Worm (Caenorhabditis elegans) whole organism, L4/young adult: Measurements from ENCODE around the gene T04A8.13.

Experiments
- W03F9.2 ChIP-seq: fragments of 150-350 bp; optimal IDR thresholded peaks from 2 replicates; lab custom pipeline; 2014; ENCODE audit warnings: missing biosample characterization, missing genetic modification characterization
- dao-5 ChIP-seq: sonication (generic microtip); optimal IDR thresholded peaks from 2 replicates; lab custom pipeline; 2016; ENCODE audit warnings: missing genotype, missing genetic modification characterization, moderate library complexity, missing compliant biosample characterization
- him-1 ChIP-seq: sonication (generic microtip); optimal IDR thresholded peaks from 2 replicates; lab custom pipeline; 2016; ENCODE audit warnings: missing genotype, missing genetic modification reagents, missing genetic modification characterization, missing compliant biosample characterization

Gene T04A8.13

ce11 chrIII:4706678-4707077 is at the start of gene T04A8.13:
T04A8.13 (plus strand) TSS chrIII:4706978.
- TF ChIP-seq dao-5 = no peak
- no peak for TF ChIP-seq W03F9.2 (tag; lab: Kevin White, UChicago)
- no peak for TF ChIP-seq him-1 (tag; lab: Kevin White, UChicago)

ce11 chrIII:4657386-4657785 is 49.4 kb upstream of the T04A8.13 start:
- TF ChIP-seq him-1 (tag; lab: Kevin White, UChicago) (no peak), dao-5 (no peak), W03F9.2 (tag; lab: Kevin White, UChicago) (no peak)

ce11 chrIII:4658384-4658844 is 48.4 kb upstream of the T04A8.13 start, which contains the start of gene cdka-1:
cdka-1 (plus strand) TSS chrIII:4658794.
- TF ChIP-seq him-1 (tag; lab: Kevin White, UChicago) (peak; percentile 29), W03F9.2 (tag; lab: Kevin White, UChicago) (no peak)

ce11 chrIII:4659426-4659825 is 47.4 kb upstream of the T04A8.13 start:
- no peak for TF ChIP-seq W03F9.2 (tag; lab: Kevin White, UChicago)
- no peak for TF ChIP-seq him-1 (tag; lab: Kevin White, UChicago)
- TF ChIP-seq dao-5 = no peak

ce11 chrIII:4665272-4665671 is 41.5 kb upstream of the T04A8.13 start, which contains the start of gene T23F11.4:
T23F11.4 (minus strand) TSS chrIII:4665372.
- TF ChIP-seq him-1 (tag; lab: Kevin White, UChicago) (no peak), W03F9.2 (tag; lab: Kevin White, UChicago) (no peak), dao-5 (no peak)

ce11 chrIII:4666753-4667400 is 39.9 kb upstream of the T04A8.13 start:
- TF ChIP-seq W03F9.2 (tag; lab: Kevin White, UChicago) = no peak
- TF ChIP-seq him-1 (tag; lab: Kevin White, UChicago) = peak; percentile 8

ce11 chrIII:4668073-4668472 is 38.7 kb upstream of the T04A8.13 start:
- TF ChIP-seq dao-5 (no peak), him-1 (tag; lab: Kevin White, UChicago) (no peak), W03F9.2 (tag; lab: Kevin White, UChicago) (no peak)

- TF ChIP-seq him-1 (tag; lab: Kevin White, UChicago) (no peak), dao-5 (no peak), W03F9.2 (tag; lab: Kevin White, UChicago) (no peak)
Observed at ce11 chrIII:4671491-4671890, 35.3 kb upstream of the T04A8.13 start, which contains the start of gene T23F11.11. T23F11.11 (minus strand) TSS chrIII:4671591.

ce11 chrIII:4671949-4672348 is 34.8 kb upstream of the T04A8.13 start, which contains the start of gene srg-13:
srg-13 (plus strand) TSS chrIII:4672249.
- TF ChIP-seq dao-5 (no peak), W03F9.2 (tag; lab: Kevin White, UChicago) (no peak), him-1 (tag; lab: Kevin White, UChicago) (no peak)

- TF ChIP-seq dao-5 (no peak), W03F9.2 (tag; lab: Kevin White, UChicago) (no peak)
Observed at ce11 chrIII:4677466-4677865, 29.3 kb upstream of the T04A8.13 start, which contains the start of gene srg-10. srg-10 (plus strand) TSS chrIII:4677766.

- TF ChIP-seq W03F9.2 (tag; lab: Kevin White, UChicago) = no peak
- TF ChIP-seq dao-5 = no peak
- TF ChIP-seq him-1 (tag; lab: Kevin White, UChicago) = no peak
Observed at ce11 chrIII:4679963-4680484, 26.8 kb upstream of the T04A8.13 start, which contains the start of gene srg-11. srg-11 (plus strand) TSS chrIII:4680013.

- TF ChIP-seq dao-5 (no peak), W03F9.2 (tag; lab: Kevin White, UChicago) (no peak), him-1 (tag; lab: Kevin White, UChicago) (no peak)
Observed at ce11 chrIII:4687134-4687533, 19.6 kb upstream of the T04A8.13 start.

ce11 chrIII:4688356-4688755 is 18.4 kb upstream of the T04A8.13 start, which contains the start of gene tag-243:
tag-243 (minus strand) TSS chrIII:4688456.
- TF ChIP-seq him-1 (tag; lab: Kevin White, UChicago) (no peak), dao-5 (no peak), W03F9.2 (tag; lab: Kevin White, UChicago) (no peak)

- TF ChIP-seq him-1 (tag; lab: Kevin White, UChicago) = no peak
- TF ChIP-seq dao-5 = no peak
- TF ChIP-seq W03F9.2 (tag; lab: Kevin White, UChicago) = no peak
Observed at ce11 chrIII:4688965-4689364, 17.8 kb upstream of the T04A8.13 start, which contains the start of gene ppat-1. ppat-1 (plus strand) TSS chrIII:4689280.
